Fruit fly (Drosophila melanogaster) whole organism, prepupa: Measurements from ENCODE around the gene CG32679.

ENCODE experiments used
- CG3919 ChIP-seq: fragments of 200-800 bp; sonication (Bioruptor generic); optimal IDR thresholded peaks from 3 replicates; lab custom pipeline; 2016; ENCODE audit warnings: missing biosample characterization, missing genetic modification characterization
- CG8319 ChIP-seq: fragments of 200-800 bp; sonication (Bioruptor generic); optimal IDR thresholded peaks from 3 replicates; lab custom pipeline; 2016; ENCODE audit warnings: missing biosample characterization, missing genetic modification characterization
- Hr38 ChIP-seq: sonication (Bioruptor generic); optimal IDR thresholded peaks from 2 replicates; lab custom pipeline; 2016; ENCODE audit warnings: missing biosample characterization, missing genetic modification characterization
- Sox15 ChIP-seq: fragments of 200-800 bp; sonication (Bioruptor generic); optimal IDR thresholded peaks from 3 replicates; lab custom pipeline; 2016; ENCODE audit warnings: missing biosample characterization, missing genetic modification characterization

- no peak for TF ChIP-seq Sox15
- no peak for TF ChIP-seq CG8319
- no peak for TF ChIP-seq Hr38
- no peak for TF ChIP-seq CG3919 (GFP tag; lab: Kevin White, UChicago)
Observed at dm6 chrX:10384947-10385346, 17.7 kb upstream of the CG32679 start.
